Worm (Caenorhabditis elegans) whole organism, early embryonic: Measurements from ENCODE around the gene Y57G11C.52.

ENCODE experiments used
- B0310.2 ChIP-seq: sonication (generic microtip); optimal IDR thresholded peaks from 2 replicates; lab custom pipeline; 2016; ENCODE audit warnings: mild to moderate bottlenecking, missing genetic modification characterization, missing compliant biosample characterization
- F13C5.2 ChIP-seq: sonication (generic microtip); optimal IDR thresholded peaks from 2 replicates; lab custom pipeline; 2017; ENCODE audit warnings: mild to moderate bottlenecking, missing genetic modification characterization, inconsistent platforms, missing compliant biosample characterization
- aly-1 ChIP-seq: sonication (generic microtip); optimal IDR thresholded peaks from 2 replicates; lab custom pipeline; 2016; ENCODE audit warnings: missing genetic modification characterization, missing compliant biosample characterization
- ama-1 ChIP-seq: fragments of 150-350 bp; optimal IDR thresholded peaks from 2 replicates; lab custom pipeline; 2014
- ceh-13 ChIP-seq: fragments of 200-800 bp; sonication (Bioruptor generic); optimal IDR thresholded peaks from 2 replicates; lab custom pipeline; 2018; ENCODE audit warnings: mild to moderate bottlenecking, missing genetic modification characterization, missing compliant biosample characterization
- ceh-36 ChIP-seq: sonication (generic microtip); optimal IDR thresholded peaks from 2 replicates; lab custom pipeline; 2016; ENCODE audit warnings: missing genetic modification characterization, inconsistent platforms, missing compliant biosample characterization
- ets-7 ChIP-seq: sonication (generic microtip); optimal IDR thresholded peaks from 2 replicates; lab custom pipeline; 2016; ENCODE audit warnings: missing genotype, missing genetic modification characterization, missing compliant biosample characterization
- flt-1 ChIP-seq: fragments of 200-800 bp; sonication (Bioruptor generic); IDR thresholded peaks from 2 replicates; pipeline ENCODE4 v1.3.6; 2022; ENCODE audit warnings: missing genetic modification characterization, missing compliant biosample characterization
- hmbx-1 ChIP-seq: sonication (generic microtip); optimal IDR thresholded peaks from 2 replicates; lab custom pipeline; 2016; ENCODE audit warnings: mild to moderate bottlenecking, missing genetic modification characterization, missing compliant biosample characterization
- hmg-4 ChIP-seq: fragments of 200-800 bp; sonication (Bioruptor generic); optimal IDR thresholded peaks from 2 replicates; lab custom pipeline; 2018; ENCODE audit warnings: mild to moderate bottlenecking, missing genetic modification characterization, missing compliant biosample characterization
- hnd-1 ChIP-seq: sonication (generic microtip); optimal IDR thresholded peaks from 2 replicates; lab custom pipeline; 2016; ENCODE audit warnings: missing genetic modification characterization, missing compliant biosample characterization
- pes-1 ChIP-seq: fragments of 200-800 bp; sonication (Bioruptor generic); IDR thresholded peaks from 2 replicates; pipeline ENCODE4 v1.3.6; 2022; ENCODE audit warnings: missing genetic modification reagents, missing genetic modification characterization, missing compliant biosample characterization
- scrt-1 ChIP-seq: fragments of 200-800 bp; sonication (Bioruptor generic); IDR thresholded peaks from 2 replicates; pipeline ENCODE4 v1.3.6; 2022; ENCODE audit warnings: missing genetic modification characterization, missing compliant biosample characterization
- sea-1 ChIP-seq: fragments of 200-800 bp; sonication (Bioruptor generic); conservative IDR thresholded peaks from 2 replicates; pipeline ENCODE4 v1.3.6; 2022; ENCODE audit warnings: missing genetic modification characterization, missing compliant biosample characterization
- tbx-11 ChIP-seq: fragments of 200-800 bp; sonication (Bioruptor generic); IDR thresholded peaks from 2 replicates; pipeline ENCODE4 v1.3.6; 2022; ENCODE audit warnings: missing genetic modification characterization, missing compliant biosample characterization
- tbx-37 ChIP-seq: fragments of 200-800 bp; sonication (Bioruptor generic); conservative IDR thresholded peaks from 2 replicates; pipeline ENCODE4 v1.3.6; 2022; ENCODE audit warnings: missing genetic modification reagents, missing genetic modification characterization, missing compliant biosample characterization
- tra-4 ChIP-seq: sonication (generic microtip); optimal IDR thresholded peaks from 2 replicates; lab custom pipeline; 2017; ENCODE audit warnings: missing genetic modification characterization, missing compliant biosample characterization

The Y57G11C.52 gene

ce11 chrIV:14874926-14875570, 21.2 kb downstream of the Y57G11C.52 start:
- TF ChIP-seq ets-7 (tag; lab: Kevin White, UChicago) (no peak), hmg-4 (GFP tag; lab: Kevin White, UChicago) (peak; percentile 71), scrt-1 (no peak)

ce11 chrIV:14876632-14877031, 22.8 kb downstream of the Y57G11C.52 start:
- no peak for TF ChIP-seq ama-1 (lab: Kevin White, UChicago)
- TF ChIP-seq tbx-11: no peak
- TF ChIP-seq ceh-13 (GFP tag; lab: Kevin White, UChicago): no peak
- TF ChIP-seq B0310.2 (tag; lab: Kevin White, UChicago): no peak
- TF ChIP-seq pes-1 (GFP tag; lab: Robert Waterston, UW): no peak
- TF ChIP-seq flt-1 (GFP tag; lab: Robert Waterston, UW): no peak
- no peak for TF ChIP-seq F13C5.2 (tag; lab: Kevin White, UChicago)
- TF ChIP-seq sea-1: no peak
- no peak for TF ChIP-seq scrt-1
- TF ChIP-seq ceh-36 (tag; lab: Kevin White, UChicago): no peak
- TF ChIP-seq hmbx-1 (tag; lab: Kevin White, UChicago): no peak

- TF ChIP-seq hmbx-1 (tag; lab: Kevin White, UChicago) (no peak), F13C5.2 (tag; lab: Kevin White, UChicago) (no peak)
These were observed 23.9 kb downstream of the Y57G11C.52 start for ce11 chrIV:14877657-14878056.

- no peak for TF ChIP-seq aly-1
- TF ChIP-seq ets-7 (tag; lab: Kevin White, UChicago): no peak
- TF ChIP-seq tra-4 (tag; lab: Kevin White, UChicago): no peak
- no peak for TF ChIP-seq scrt-1
- TF ChIP-seq hnd-1 (tag; lab: Kevin White, UChicago): no peak
- no peak for TF ChIP-seq ceh-13 (GFP tag; lab: Kevin White, UChicago)
- TF ChIP-seq flt-1 (GFP tag; lab: Robert Waterston, UW): no peak
- no peak for TF ChIP-seq ama-1 (lab: Kevin White, UChicago)
- TF ChIP-seq B0310.2 (tag; lab: Kevin White, UChicago): no peak
- no peak for TF ChIP-seq tbx-37 (GFP tag; lab: Robert Waterston, UW)
- TF ChIP-seq pes-1 (GFP tag; lab: Robert Waterston, UW): no peak
- no peak for TF ChIP-seq sea-1
These were observed 25.4 kb downstream of the Y57G11C.52 start, which contains the start of gene eps-8 for ce11 chrIV:14879184-14879583. Gene eps-8 (plus strand): TSS chrIV:14879484.

- TF ChIP-seq pes-1 (GFP tag; lab: Robert Waterston, UW): no peak
- TF ChIP-seq ceh-36 (tag; lab: Kevin White, UChicago): no peak
- TF ChIP-seq tbx-37 (GFP tag; lab: Robert Waterston, UW): no peak
- TF ChIP-seq F13C5.2 (tag; lab: Kevin White, UChicago): no peak
- no peak for TF ChIP-seq scrt-1
These were observed 30.0 kb downstream of the Y57G11C.52 start for ce11 chrIV:14883812-14884211.

ce11 chrIV:14885584-14885983, 31.8 kb downstream of the Y57G11C.52 start:
- TF ChIP-seq tra-4 (tag; lab: Kevin White, UChicago) (no peak), B0310.2 (tag; lab: Kevin White, UChicago) (no peak), hmg-4 (GFP tag; lab: Kevin White, UChicago) (no peak), hnd-1 (tag; lab: Kevin White, UChicago) (no peak), aly-1 (no peak), ama-1 (lab: Kevin White, UChicago) (no peak), tbx-11 (no peak), F13C5.2 (tag; lab: Kevin White, UChicago) (no peak), sea-1 (no peak), ceh-36 (tag; lab: Kevin White, UChicago) (no peak), ceh-13 (GFP tag; lab: Kevin White, UChicago) (no peak), hmbx-1 (tag; lab: Kevin White, UChicago) (no peak)

- TF ChIP-seq pes-1 (GFP tag; lab: Robert Waterston, UW) (no peak), tra-4 (tag; lab: Kevin White, UChicago) (no peak), tbx-37 (GFP tag; lab: Robert Waterston, UW) (no peak), flt-1 (GFP tag; lab: Robert Waterston, UW) (no peak)
These were observed 35.3 kb downstream of the Y57G11C.52 start for ce11 chrIV:14888889-14889664.

- TF ChIP-seq hnd-1 (tag; lab: Kevin White, UChicago): no peak
- TF ChIP-seq B0310.2 (tag; lab: Kevin White, UChicago): no peak
- no peak for TF ChIP-seq F13C5.2 (tag; lab: Kevin White, UChicago)
These were observed 37.1 kb downstream of the Y57G11C.52 start for ce11 chrIV:14890914-14891313.
